Worm (Caenorhabditis elegans) whole organism, young adult: ENCODE measurements around the gene rmd-2.

Experiments
- B0035.1 ChIP-seq: sonication (generic microtip); optimal IDR thresholded peaks from 2 replicates; lab custom pipeline; 2016; ENCODE audit warnings: missing genetic modification characterization, mild to moderate bottlenecking, missing compliant biosample characterization, missing genotype, missing genetic modification reagents
- C06A6.2 ChIP-seq: fragments of 200-800 bp; sonication (Bioruptor generic); conservative IDR thresholded peaks from 2 replicates; pipeline ENCODE4 v1.3.6; 2022; ENCODE audit warnings: missing genetic modification characterization, missing compliant biosample characterization
- F22D6.2 ChIP-seq: sonication (generic microtip); optimal IDR thresholded peaks from 2 replicates; lab custom pipeline; 2016; ENCODE audit warnings: mild to moderate bottlenecking, missing genetic modification characterization, missing compliant biosample characterization
- F33H1.4 ChIP-seq: fragments of 200-800 bp; sonication (Bioruptor generic); IDR thresholded peaks from 2 replicates; pipeline ENCODE4 v1.3.6; 2022; ENCODE audit warnings: missing genetic modification reagents, missing genetic modification characterization, missing compliant biosample characterization
- F37B4.10 ChIP-seq: fragments of 200-800 bp; sonication (Bioruptor generic); IDR thresholded peaks from 2 replicates; pipeline ENCODE4 v1.3.6; 2022; ENCODE audit warnings: missing genetic modification characterization, missing compliant biosample characterization
- F57C9.4 ChIP-seq: sonication (generic microtip); optimal IDR thresholded peaks from 2 replicates; lab custom pipeline; 2017; ENCODE audit warnings: mild to moderate bottlenecking, missing genetic modification characterization, missing compliant biosample characterization
- K11D2.4 ChIP-seq: fragments of 200-800 bp; sonication (Bioruptor generic); IDR thresholded peaks from 2 replicates; pipeline ENCODE4 v1.3.6; 2022; ENCODE audit warnings: missing genetic modification reagents, missing genetic modification characterization, missing compliant biosample characterization
- K12H6.12 ChIP-seq: fragments of 200-800 bp; sonication (Bioruptor generic); optimal IDR thresholded peaks from 2 replicates; lab custom pipeline; 2018; ENCODE audit warnings: mild to moderate bottlenecking, missing genetic modification characterization, missing compliant biosample characterization
- Y53F4B.3 ChIP-seq: fragments of 200-800 bp; sonication (Bioruptor generic); IDR thresholded peaks from 2 replicates; pipeline ENCODE4 v1.3.6; 2022; ENCODE audit warnings: missing genetic modification reagents, missing genetic modification characterization, missing compliant biosample characterization
- Y67H2A.10 ChIP-seq: fragments of 200-800 bp; sonication (Bioruptor generic); conservative IDR thresholded peaks from 2 replicates; pipeline ENCODE4 v1.3.6; 2022; ENCODE audit warnings: missing genetic modification reagents, missing genetic modification characterization, missing compliant biosample characterization
- Y79H2A.3 ChIP-seq: fragments of 200-800 bp; sonication (Bioruptor generic); conservative IDR thresholded peaks from 2 replicates; pipeline ENCODE4 v1.3.6; 2022; ENCODE audit warnings: missing genetic modification reagents, missing genetic modification characterization, missing compliant biosample characterization
- Y95B8A.8 ChIP-seq: fragments of 200-800 bp; sonication (Bioruptor generic); IDR thresholded peaks from 2 replicates; pipeline ENCODE4 v1.3.6; 2022; ENCODE audit warnings: missing genetic modification reagents, missing genetic modification characterization, missing compliant biosample characterization
- atf-7 ChIP-seq: sonication (generic microtip); optimal IDR thresholded peaks from 2 replicates; lab custom pipeline; 2017; ENCODE audit warnings: mild to moderate bottlenecking, missing genetic modification characterization, missing compliant biosample characterization
- athp-1 ChIP-seq: sonication (generic microtip); optimal IDR thresholded peaks from 2 replicates; lab custom pipeline; 2017; ENCODE audit warnings: mild to moderate bottlenecking, missing genetic modification characterization, missing compliant biosample characterization
- bed-2 ChIP-seq: fragments of 200-800 bp; sonication (Bioruptor generic); IDR thresholded peaks from 2 replicates; pipeline ENCODE4 v1.3.6; 2022; ENCODE audit warnings: missing genetic modification reagents, missing genetic modification characterization, missing compliant biosample characterization
- ccch-3 ChIP-seq: fragments of 200-800 bp; sonication (Bioruptor generic); optimal IDR thresholded peaks from 2 replicates; lab custom pipeline; 2018; ENCODE audit warnings: mild to moderate bottlenecking, missing genetic modification characterization, missing compliant biosample characterization
- ceh-100 ChIP-seq: fragments of 200-800 bp; sonication (Bioruptor generic); IDR thresholded peaks from 2 replicates; pipeline ENCODE4 v1.3.6; 2022; ENCODE audit warnings: missing genetic modification reagents, missing genetic modification characterization, missing compliant biosample characterization
- ceh-79 ChIP-seq: sonication (generic microtip); optimal IDR thresholded peaks from 2 replicates; lab custom pipeline; 2017; ENCODE audit warnings: mild to moderate bottlenecking, missing genetic modification characterization, missing compliant biosample characterization
- ceh-91 ChIP-seq: fragments of 200-800 bp; sonication (Bioruptor generic); IDR thresholded peaks from 2 replicates; pipeline ENCODE4 v1.3.6; 2022; ENCODE audit warnings: missing genetic modification reagents, missing genetic modification characterization, missing compliant biosample characterization
- chd-7 ChIP-seq: sonication (generic microtip); optimal IDR thresholded peaks from 2 replicates; lab custom pipeline; 2016; ENCODE audit warnings: mild to moderate bottlenecking, missing genetic modification characterization, moderate library complexity, missing compliant biosample characterization
- die-1 ChIP-seq: sonication (generic microtip); optimal IDR thresholded peaks from 2 replicates; lab custom pipeline; 2016; ENCODE audit warnings: missing genotype, mild to moderate bottlenecking, missing genetic modification characterization, missing compliant biosample characterization
- dox-1 ChIP-seq: fragments of 200-800 bp; sonication (Bioruptor generic); IDR thresholded peaks from 2 replicates; pipeline ENCODE4 v1.3.6; 2022; ENCODE audit warnings: missing genetic modification reagents, missing genetic modification characterization, missing compliant biosample characterization
- efl-1 ChIP-seq: fragments of 150-350 bp; optimal IDR thresholded peaks from 2 replicates; lab custom pipeline; 2014; ENCODE audit warnings: missing biosample characterization, missing genetic modification reagents, missing genetic modification characterization
- egl-18 ChIP-seq: fragments of 200-800 bp; sonication (Bioruptor generic); IDR thresholded peaks from 2 replicates; pipeline ENCODE4 v1.3.6; 2022; ENCODE audit warnings: missing genetic modification reagents, missing genetic modification characterization, missing compliant biosample characterization
- egl-44 ChIP-seq: fragments of 200-800 bp; sonication (Bioruptor generic); IDR thresholded peaks from 2 replicates; pipeline ENCODE4 v1.3.6; 2022; ENCODE audit warnings: missing genetic modification reagents, missing genetic modification characterization, missing compliant biosample characterization
- ekl-4 ChIP-seq: fragments of 200-800 bp; sonication (Bioruptor generic); IDR thresholded peaks from 2 replicates; pipeline ENCODE4 v1.3.6; 2022; ENCODE audit warnings: missing genetic modification reagents, missing genetic modification characterization, missing compliant biosample characterization
- ets-4 ChIP-seq: fragments of 200-800 bp; sonication (Bioruptor generic); optimal IDR thresholded peaks from 2 replicates; lab custom pipeline; 2018; ENCODE audit warnings: mild to moderate bottlenecking, missing genetic modification characterization, missing compliant biosample characterization
- fkh-3 ChIP-seq: sonication (generic microtip); optimal IDR thresholded peaks from 2 replicates; lab custom pipeline; 2016; ENCODE audit warnings: mild to moderate bottlenecking, missing genetic modification characterization, missing compliant biosample characterization
- him-1 ChIP-seq: sonication (generic microtip); optimal IDR thresholded peaks from 2 replicates; lab custom pipeline; 2016; ENCODE audit warnings: missing genotype, missing genetic modification reagents, missing genetic modification characterization, missing compliant biosample characterization
- lag-1 ChIP-seq: fragments of 200-800 bp; sonication (Bioruptor generic); IDR thresholded peaks from 2 replicates; pipeline ENCODE4 v1.3.6; 2022; ENCODE audit warnings: missing genetic modification reagents, missing genetic modification characterization, missing compliant biosample characterization
- let-526 ChIP-seq: fragments of 200-800 bp; sonication (Bioruptor generic); IDR thresholded peaks from 2 replicates; pipeline ENCODE4 v1.3.6; 2022; ENCODE audit warnings: missing genetic modification reagents, missing genetic modification characterization, missing compliant biosample characterization
- lin-40 ChIP-seq: sonication (generic microtip); optimal IDR thresholded peaks from 2 replicates; lab custom pipeline; 2016; ENCODE audit warnings: missing genetic modification characterization, mild to moderate bottlenecking, missing compliant biosample characterization, missing genotype, missing genetic modification reagents
- lin-54 ChIP-seq: fragments of 200-800 bp; sonication (Bioruptor generic); optimal IDR thresholded peaks from 2 replicates; lab custom pipeline; 2018; ENCODE audit warnings: mild to moderate bottlenecking, missing genetic modification characterization, missing compliant biosample characterization
- lir-1 ChIP-seq: fragments of 200-800 bp; sonication (Bioruptor generic); conservative IDR thresholded peaks from 2 replicates; pipeline ENCODE4 v1.3.6; 2022; ENCODE audit warnings: missing genetic modification reagents, missing genetic modification characterization, missing compliant biosample characterization
- lsl-1 ChIP-seq: fragments of 200-800 bp; sonication (Bioruptor generic); optimal IDR thresholded peaks from 2 replicates; lab custom pipeline; 2018; ENCODE audit warnings: mild to moderate bottlenecking, missing genetic modification characterization, moderate library complexity, missing compliant biosample characterization
- lsy-27 ChIP-seq: sonication (generic microtip); optimal IDR thresholded peaks from 2 replicates; lab custom pipeline; 2017; ENCODE audit warnings: missing genetic modification characterization, mild to moderate bottlenecking, missing compliant biosample characterization, antibody characterized with exemption, missing genotype, borderline replicate concordance; ENCODE audit not compliant: insufficient read depth
- nfya-2 ChIP-seq: fragments of 200-800 bp; sonication (Bioruptor generic); IDR thresholded peaks from 2 replicates; pipeline ENCODE4 v1.3.6; 2022; ENCODE audit warnings: missing genetic modification reagents, missing genetic modification characterization, missing compliant biosample characterization
- nhr-90 ChIP-seq: sonication (generic microtip); optimal IDR thresholded peaks from 2 replicates; lab custom pipeline; 2016; ENCODE audit warnings: missing genotype, mild to moderate bottlenecking, missing genetic modification characterization, missing compliant biosample characterization
- pha-4 ChIP-seq: fragments of 150-350 bp; sonication (generic microtip); optimal IDR thresholded peaks from 2 replicates; lab custom pipeline; 2014; ENCODE audit warnings: missing biosample characterization, missing genetic modification reagents, missing genetic modification characterization
- rcor-1 ChIP-seq: fragments of 200-800 bp; sonication (Bioruptor generic); IDR thresholded peaks from 2 replicates; pipeline ENCODE4 v1.3.6; 2022; ENCODE audit warnings: missing genetic modification reagents, missing genetic modification characterization, missing compliant biosample characterization
- sdz-38 ChIP-seq: sonication (generic microtip); optimal IDR thresholded peaks from 2 replicates; lab custom pipeline; 2016; ENCODE audit warnings: missing genotype, missing genetic modification characterization, missing compliant biosample characterization
- snpc-1.3 ChIP-seq: sonication (generic microtip); optimal IDR thresholded peaks from 2 replicates; lab custom pipeline; 2017; ENCODE audit warnings: missing genetic modification characterization, mild to moderate bottlenecking, missing compliant biosample characterization, antibody characterized with exemption, moderate library complexity, missing genotype, missing genetic modification reagents; ENCODE audit not compliant: insufficient read depth
- snpc-3.4 ChIP-seq: sonication (generic microtip); optimal IDR thresholded peaks from 2 replicates; lab custom pipeline; 2017; ENCODE audit warnings: missing genetic modification characterization, mild to moderate bottlenecking, missing compliant biosample characterization, antibody characterized with exemption, moderate library complexity, missing genotype, missing genetic modification reagents
- tbp1 ChIP-seq: fragments of 200-800 bp; sonication (Bioruptor generic); optimal IDR thresholded peaks from 2 replicates; lab custom pipeline; 2018; ENCODE audit warnings: mild to moderate bottlenecking, missing genetic modification characterization, missing compliant biosample characterization
- tbx-9 ChIP-seq: sonication (generic microtip); optimal IDR thresholded peaks from 2 replicates; lab custom pipeline; 2016; ENCODE audit warnings: borderline replicate concordance, missing genetic modification characterization, inconsistent platforms, missing compliant biosample characterization
- xnd-1 ChIP-seq: sonication (generic microtip); optimal IDR thresholded peaks from 2 replicates; lab custom pipeline; 2016; ENCODE audit warnings: missing genotype, missing genetic modification reagents, missing genetic modification characterization, missing compliant biosample characterization
- zfh-2 ChIP-seq: fragments of 200-800 bp; sonication (Bioruptor generic); conservative IDR thresholded peaks from 2 replicates; pipeline ENCODE4 v1.3.6; 2022; ENCODE audit warnings: missing genetic modification reagents, missing genetic modification characterization, missing compliant biosample characterization
- ztf-22 ChIP-seq: fragments of 200-800 bp; sonication (Bioruptor generic); optimal IDR thresholded peaks from 2 replicates; lab custom pipeline; 2018; ENCODE audit warnings: mild to moderate bottlenecking, missing genetic modification characterization, moderate library complexity, missing compliant biosample characterization

rmd-2 gene

DNA sequence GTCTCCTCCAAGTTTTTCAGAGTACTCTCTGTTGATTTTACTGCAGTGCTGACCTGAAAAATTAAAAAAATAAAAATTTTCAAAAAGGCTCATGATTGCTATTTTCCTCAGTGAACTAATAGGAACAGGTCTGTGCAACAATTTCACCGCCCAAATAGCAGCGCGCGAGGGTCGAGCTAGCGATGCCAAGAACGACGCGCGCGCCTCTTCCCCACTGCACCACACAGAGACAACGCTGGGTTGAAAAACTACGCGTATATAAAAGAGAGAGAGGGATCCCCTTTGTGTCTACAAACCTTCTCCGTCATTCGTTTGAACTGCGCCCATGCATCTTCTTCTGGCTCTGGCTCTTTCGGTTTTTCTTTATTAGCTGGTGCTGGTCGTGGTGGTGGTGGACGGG lies 16.0 kb downstream of the rmd-2 start (continued):
- TF ChIP-seq him-1 (tag; lab: Kevin White, UChicago) (peak; percentile 97), K11D2.4 (GFP tag; lab: Robert Waterston, UW) (peak; percentile 43; the same call in 1 of the 2 replicates), tbx-9 (tag; lab: Kevin White, UChicago) (peak; percentile 70), bed-2 (GFP tag; lab: Robert Waterston, UW) (no peak), K12H6.12 (peak; percentile 80), F33H1.4 (0 out of 2 replicates have a peak, but pooled peaks have one; percentile 33), ceh-79 (peak; percentile 94), nfya-2 (GFP tag; lab: Robert Waterston, UW) (no peak), F37B4.10 (GFP tag; lab: Robert Waterston, UW) (0 out of 2 replicates have a peak, but pooled peaks have one; percentile 65), snpc-3.4 (tag; lab: Kevin White, UChicago) (peak; percentile 84), snpc-1.3 (tag; lab: Kevin White, UChicago) (peak; percentile 92), Y67H2A.10 (GFP tag; lab: Robert Waterston, UW) (peak; percentile 66; the same call in 1 of the 2 replicates), Y79H2A.3 (no peak), F22D6.2 (tag; lab: Kevin White, UChicago) (peak; percentile 36), efl-1 (GFP tag; lab: Kevin White, UChicago) (peak; percentile 32), fkh-3 (peak; percentile 94), die-1 (tag; lab: Kevin White, UChicago) (peak; percentile 97), ceh-100 (GFP tag; lab: Robert Waterston, UW) (peak; percentile 76), pha-4 (tag; lab: Kevin White, UChicago) (no peak), B0035.1 (tag; lab: Kevin White, UChicago) (peak; percentile 89), sdz-38 (peak; percentile 48), lsl-1 (GFP tag; lab: Kevin White, UChicago) (peak; percentile 53), xnd-1 (tag; lab: Kevin White, UChicago) (peak; percentile 16), ccch-3 (GFP tag; lab: Kevin White, UChicago) (peak; percentile 49), ekl-4 (peak; percentile 82), chd-7 (tag; lab: Kevin White, UChicago) (peak; percentile 95), egl-18 (GFP tag; lab: Robert Waterston, UW) (0 out of 2 replicates have a peak, but pooled peaks have one; percentile 60), ceh-91 (GFP tag; lab: Robert Waterston, UW) (no peak; the same call in 1 of the 2 replicates), ets-4 (peak; percentile 84), rcor-1 (GFP tag; lab: Robert Waterston, UW) (peak; percentile 69), zfh-2 (GFP tag; lab: Robert Waterston, UW) (peak; percentile 92), Y95B8A.8 (GFP tag; lab: Robert Waterston, UW) (0 out of 2 replicates have a peak, but pooled peaks have one; percentile 80), dox-1 (GFP tag; lab: Robert Waterston, UW) (peak; percentile 87), lin-40 (tag; lab: Kevin White, UChicago) (peak; percentile 77), egl-44 (GFP tag; lab: Robert Waterston, UW) (peak; percentile 92), ztf-22 (GFP tag; lab: Kevin White, UChicago) (peak; percentile 75), athp-1 (tag; lab: Kevin White, UChicago) (peak; percentile 95), atf-7 (tag; lab: Kevin White, UChicago) (peak; percentile 80), tbp1 (GFP tag; lab: Kevin White, UChicago) (peak; percentile 99), lir-1 (GFP tag; lab: Robert Waterston, UW) (peak; percentile 42; the same call in 1 of the 2 replicates), C06A6.2 (GFP tag; lab: Robert Waterston, UW) (peak; percentile 61), Y53F4B.3 (no peak), lag-1 (no peak), F57C9.4 (tag; lab: Kevin White, UChicago) (peak; percentile 20), lsy-27 (no peak), lin-54 (GFP tag; lab: Kevin White, UChicago) (peak; percentile 81), let-526 (GFP tag; lab: Robert Waterston, UW) (0 out of 2 replicates have a peak, but pooled peaks have one; percentile 34), nhr-90 (tag; lab: Kevin White, UChicago) (peak; percentile 97)
